Worm (Caenorhabditis elegans) whole organism, mixed stage, embryonic: ENCODE data around the gene nspg-7.2.

Source experiments
- blmp-1 ChIP-seq: fragments of 150-350 bp; optimal IDR thresholded peaks from 2 replicates; lab custom pipeline; 2014; ENCODE audit warnings: missing biosample characterization, missing genetic modification characterization
- ceh-39 ChIP-seq: fragments of 150-350 bp; optimal IDR thresholded peaks from 2 replicates; lab custom pipeline; 2014; ENCODE audit warnings: missing biosample characterization, missing genetic modification characterization
- ceh-83 ChIP-seq: fragments of 200-800 bp; sonication (Bioruptor generic); optimal IDR thresholded peaks from 2 replicates; lab custom pipeline; 2018; ENCODE audit warnings: mild to moderate bottlenecking, missing genetic modification characterization, missing compliant biosample characterization
- ces-1 ChIP-seq: fragments of 150-350 bp; optimal IDR thresholded peaks from 2 replicates; lab custom pipeline; 2014; ENCODE audit warnings: missing biosample characterization, missing genetic modification reagents, missing genetic modification characterization
- lsy-2 ChIP-seq: fragments of 150-350 bp; optimal IDR thresholded peaks from 2 replicates; lab custom pipeline; 2014; ENCODE audit warnings: missing biosample characterization, missing genetic modification characterization
- mls-2 ChIP-seq: sonication (generic microtip); optimal IDR thresholded peaks from 2 replicates; lab custom pipeline; 2016; ENCODE audit warnings: mild to moderate bottlenecking, missing genetic modification characterization, moderate library complexity, missing compliant biosample characterization
- nhr-12 ChIP-seq: fragments of 150-350 bp; optimal IDR thresholded peaks from 2 replicates; lab custom pipeline; 2014; ENCODE audit warnings: missing biosample characterization, missing genetic modification characterization
- nhr-2 ChIP-seq: fragments of 150-350 bp; optimal IDR thresholded peaks from 2 replicates; lab custom pipeline; 2014; ENCODE audit warnings: missing biosample characterization, missing genetic modification characterization
- nhr-76 ChIP-seq: sonication (generic microtip); optimal IDR thresholded peaks from 2 replicates; lab custom pipeline; 2017; ENCODE audit warnings: missing biosample characterization, missing genetic modification characterization
- pha-4 ChIP-seq: fragments of 150-350 bp; optimal IDR thresholded peaks from 2 replicates; lab custom pipeline; 2018; ENCODE audit warnings: missing biosample characterization, missing genetic modification reagents, missing genetic modification characterization
- snpc-4 ChIP-seq: fragments of 150-350 bp; optimal IDR thresholded peaks from 2 replicates; lab custom pipeline; 2014; ENCODE audit warnings: missing biosample characterization, missing genetic modification characterization
- sptf-1 ChIP-seq: sonication (generic microtip); optimal IDR thresholded peaks from 2 replicates; lab custom pipeline; 2017; ENCODE audit warnings: mild to moderate bottlenecking, missing genetic modification characterization, moderate library complexity, missing compliant biosample characterization
- unc-39 ChIP-seq: fragments of 150-350 bp; optimal IDR thresholded peaks from 2 replicates; lab custom pipeline; 2014; ENCODE audit warnings: missing biosample characterization, missing genetic modification characterization
- unc-62 ChIP-seq: fragments of 150-350 bp; optimal IDR thresholded peaks from 2 replicates; lab custom pipeline; 2014; ENCODE audit warnings: missing biosample characterization, missing genetic modification reagents, missing genetic modification characterization

Gene nspg-7.2

DNA sequence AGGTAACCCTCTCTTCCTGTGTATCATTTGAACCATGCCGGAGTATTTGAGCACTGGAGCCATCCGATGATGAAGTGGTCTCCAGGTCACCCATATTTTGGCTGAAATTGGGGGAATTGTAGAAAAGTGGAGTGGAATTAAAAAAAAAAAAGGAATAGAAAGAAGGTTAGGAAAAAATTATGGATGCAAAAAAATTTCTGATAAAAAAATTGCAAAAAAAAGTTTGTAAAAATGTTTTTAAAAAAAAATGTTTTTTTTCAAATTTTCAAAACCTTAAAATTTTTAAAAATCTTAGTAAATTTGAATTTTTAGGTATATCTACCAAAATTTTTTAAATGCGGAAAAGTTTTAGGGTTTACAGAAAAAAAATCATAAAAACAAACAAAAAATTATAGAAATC lies 39.2 kb downstream of the nspg-7.2 start, which contains the start of gene frm-8:
frm-8 (minus strand) TSS at position 101 of the 400 bp plus-strand sequence.
- TF ChIP-seq ceh-83 (GFP tag; lab: Kevin White, UChicago), result no peak
- TF ChIP-seq ces-1, result no peak
- no peak for TF ChIP-seq pha-4 (tag; lab: Kevin White, UChicago)
- TF ChIP-seq sptf-1 (tag; lab: Kevin White, UChicago), result no peak
- TF ChIP-seq mls-2, result no peak
- TF ChIP-seq nhr-2 (tag; lab: Kevin White, UChicago), result no peak
- no peak for TF ChIP-seq lsy-2
- TF ChIP-seq nhr-12, result no peak
- TF ChIP-seq ceh-39 (tag; lab: Kevin White, UChicago), result no peak
- no peak for TF ChIP-seq blmp-1 (tag; lab: Kevin White, UChicago)
- no peak for TF ChIP-seq unc-62 (GFP tag; lab: Kevin White, UChicago)
- no peak for TF ChIP-seq snpc-4 (tag; lab: Kevin White, UChicago)
- TF ChIP-seq unc-39, result no peak
- no peak for TF ChIP-seq nhr-76 (tag; lab: Kevin White, UChicago)
- TF ChIP-seq, all 35 proteins: peak for 0
